Fruit fly (Drosophila melanogaster): ENCODE measurements around the gene Fit1.

Gene Fit1

dm6 chr3L:4092705-4093257, 10.6 kb upstream of the Fit1 start, which contains the start of gene CG14990 (continued):
- TF ChIP-seq sna (GFP tag; IDR thresholded peaks at IDR 0.05; ENCODE audit: partially characterized antibody) = no peak
- TF ChIP-seq sim (GFP tag; IDR thresholded peaks at IDR 0.05) = no peak
- no peak for TF ChIP-seq trh (GFP tag; optimal IDR thresholded peaks at IDR 0.05)
- no peak for TF ChIP-seq NK7.1 (GFP tag; optimal IDR thresholded peaks at IDR 0.05)
- peak; percentile 99 for TF ChIP-seq CG31365 (tag; optimal IDR thresholded peaks at IDR 0.05)
- no peak for TF ChIP-seq D19A (tag; optimal IDR thresholded peaks at IDR 0.05)
- TF ChIP-seq CG9876 (GFP tag; optimal IDR thresholded peaks at IDR 0.05) = no peak
- TF ChIP-seq HLHmδ (GFP tag; optimal IDR thresholded peaks at IDR 0.05) = no peak
- no peak for TF ChIP-seq Oli (tag; optimal IDR thresholded peaks at IDR 0.05)
- TF ChIP-seq CG32532 (GFP tag; IDR thresholded peaks at IDR 0.05) = no peak
- no peak for TF ChIP-seq cato (GFP tag; optimal IDR thresholded peaks at IDR 0.05; ENCODE audit: borderline replicate concordance)
- TF ChIP-seq CG32772 (GFP tag; IDR thresholded peaks at IDR 0.05) = no peak
- no peak for TF ChIP-seq caup (GFP tag; optimal IDR thresholded peaks at IDR 0.05; ENCODE audit: severe bottlenecking)
- no peak for TF ChIP-seq Dll (GFP tag; IDR thresholded peaks at IDR 0.05; ENCODE audit: partially characterized antibody)
- no peak for TF ChIP-seq repo (GFP tag; optimal IDR thresholded peaks at IDR 0.05)
- no peak for TF ChIP-seq fd64A (GFP tag; optimal IDR thresholded peaks at IDR 0.05)
- no peak for TF ChIP-seq CG4707 (GFP tag; optimal IDR thresholded peaks at IDR 0.05)
- peak; percentile 63; the same call in 1 of the 3 replicates for TF ChIP-seq knrl (GFP tag; IDR thresholded peaks at IDR 0.05; ENCODE audit: partially characterized antibody)
- no peak for TF ChIP-seq Gug (GFP tag; IDR thresholded peaks at IDR 0.05)
- no peak for TF ChIP-seq CG18476 (GFP tag; optimal IDR thresholded peaks at IDR 0.05)
- TF ChIP-seq CG2129 (GFP tag; IDR thresholded peaks at IDR 0.05; ENCODE audit: partially characterized antibody) = no peak

- no peak for TF ChIP-seq Atf-2 (GFP tag; optimal IDR thresholded peaks at IDR 0.05)
- 0 out of 3 replicates have a peak, but pooled peaks have one; percentile 59 for TF ChIP-seq CG2199 (GFP tag; IDR thresholded peaks at IDR 0.05)
- TF ChIP-seq hb (GFP tag; IDR thresholded peaks at IDR 0.05; ENCODE audit: partially characterized antibody) = no peak
- TF ChIP-seq grn (GFP tag; optimal IDR thresholded peaks at IDR 0.05) = no peak
- peak; percentile 95 for TF ChIP-seq crol (GFP tag; IDR thresholded peaks at IDR 0.05)
- TF ChIP-seq fd96Cb (tag; optimal IDR thresholded peaks at IDR 0.05) = no peak
- TF ChIP-seq TFAM (GFP tag; optimal IDR thresholded peaks at IDR 0.05) = no peak
- TF ChIP-seq CG10543 (GFP tag; optimal IDR thresholded peaks at IDR 0.05) = peak; percentile 19
- no peak for TF ChIP-seq CG5953 (GFP tag; IDR thresholded peaks at IDR 0.05)
- TF ChIP-seq ap (GFP tag; IDR thresholded peaks at IDR 0.05) = no peak
- TF ChIP-seq Gug (GFP tag; IDR thresholded peaks at IDR 0.05) = no peak
- TF ChIP-seq Jarid2 (GFP tag; optimal IDR thresholded peaks at IDR 0.05) = no peak
- no peak for TF ChIP-seq p53 (GFP tag; optimal IDR thresholded peaks at IDR 0.05)
- TF ChIP-seq pros (GFP tag; optimal IDR thresholded peaks at IDR 0.05) = peak; percentile 55
- no peak for TF ChIP-seq CG10959 (GFP tag; IDR thresholded peaks at IDR 0.05)
- no peak for TF ChIP-seq en (GFP tag; optimal IDR thresholded peaks at IDR 0.05)
- TF ChIP-seq E2f1 (GFP tag; IDR thresholded peaks at IDR 0.05) = no peak
- TF ChIP-seq cwo (GFP tag; optimal IDR thresholded peaks at IDR 0.05) = peak; percentile 31
- no peak for TF ChIP-seq CG3407 (GFP tag; optimal IDR thresholded peaks at IDR 0.05)
- TF ChIP-seq ci (GFP tag; IDR thresholded peaks at IDR 0.05) = peak; percentile 39; the same call in 1 of the 3 replicates
- TF ChIP-seq psq (GFP tag; optimal IDR thresholded peaks at IDR 0.05) = no peak
- no peak for TF ChIP-seq ab (GFP tag; optimal IDR thresholded peaks at IDR 0.05)
- no peak for TF ChIP-seq CG12299 (tag; optimal IDR thresholded peaks at IDR 0.05)
- TF ChIP-seq sna (GFP tag; IDR thresholded peaks at IDR 0.05; ENCODE audit: partially characterized antibody) = no peak
- TF ChIP-seq unc-4 (GFP tag; IDR thresholded peaks at IDR 0.05; ENCODE audit: partially characterized antibody) = no peak
- TF ChIP-seq crc (GFP tag; optimal IDR thresholded peaks at IDR 0.05) = no peak
- TF ChIP-seq C15 (GFP tag; IDR thresholded peaks at IDR 0.05) = no peak
- TF ChIP-seq twi (tag; optimal IDR thresholded peaks at IDR 0.05) = peak; percentile 8
- no peak for TF ChIP-seq ase (GFP tag; IDR thresholded peaks at IDR 0.05)
- TF ChIP-seq Med (GFP tag) = peak; percentile 80
- no peak for TF ChIP-seq Nf-YB (GFP tag; optimal IDR thresholded peaks at IDR 0.05)
Measured at dm6 chr3L:4096546-4096945, 6.8 kb upstream of the Fit1 start.
